Worm (Caenorhabditis elegans): Measurements from ENCODE around the gene T12D8.10.

T12D8.10 gene

DNA sequence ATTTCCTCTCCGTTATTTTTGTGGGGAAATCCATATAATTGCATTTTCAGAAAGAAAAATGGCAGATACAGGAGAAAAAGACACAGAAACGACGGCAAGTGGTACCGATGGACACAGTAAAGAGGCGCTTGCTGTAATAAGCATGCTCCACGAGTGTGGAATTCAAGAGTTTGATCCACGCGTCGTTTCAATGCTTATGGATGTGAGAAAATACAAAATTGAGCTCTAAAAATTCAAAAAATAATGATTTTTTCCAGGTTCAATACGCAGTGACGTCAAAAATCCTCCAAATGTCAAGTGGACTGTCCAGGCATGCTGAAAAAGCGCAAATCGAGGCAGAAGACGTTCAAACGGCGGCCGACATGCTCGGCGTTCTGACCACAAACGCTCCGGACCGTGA lies 17.9 kb downstream of the T12D8.10 start, which contains the start of gene taf-9 (continued):
- peak; percentile 71 for TF ChIP-seq repo-1 (tag; optimal IDR thresholded peaks at IDR 0.05)
- TF ChIP-seq mcd-1 (GFP tag; IDR thresholded peaks at IDR 0.05), result no peak
- TF ChIP-seq Y56A3A.18 (GFP tag; IDR thresholded peaks at IDR 0.05), result no peak
- peak; percentile 2 for TF ChIP-seq snpc-3.4 (tag; optimal IDR thresholded peaks at IDR 0.05)
- TF ChIP-seq sdz-38 (tag; optimal IDR thresholded peaks at IDR 0.05), result no peak
- no peak for TF ChIP-seq ama-1 (optimal IDR thresholded peaks at IDR 0.05)
- TF ChIP-seq ama-1 (GFP tag; optimal IDR thresholded peaks at IDR 0.05), result no peak
- TF ChIP-seq fkh-3 (tag; optimal IDR thresholded peaks at IDR 0.05), result no peak
- TF ChIP-seq ceh-40 (GFP tag; IDR thresholded peaks at IDR 0.05), result no peak
- TF ChIP-seq ztf-28 (GFP tag; IDR thresholded peaks at IDR 0.05), result no peak
- 0 out of 2 replicates have a peak, but pooled peaks have one; percentile 12 for TF ChIP-seq aptf-3 (GFP tag; IDR thresholded peaks at IDR 0.05)
- TF ChIP-seq B0035.1 (tag; optimal IDR thresholded peaks at IDR 0.05), result no peak
- no peak for TF ChIP-seq mel-28 (tag; optimal IDR thresholded peaks at IDR 0.05; ENCODE audit: borderline replicate concordance)
- no peak for TF ChIP-seq Y53F4B.3 (GFP tag; IDR thresholded peaks at IDR 0.05)
- no peak for TF ChIP-seq C17E4.6 (GFP tag; IDR thresholded peaks at IDR 0.05)
- TF ChIP-seq snpc-1.3 (tag; optimal IDR thresholded peaks at IDR 0.05; ENCODE audit: insufficient read depth), result no peak
- 0 out of 2 replicates have a peak, but pooled peaks have one; percentile 27 for TF ChIP-seq hsf-1 (GFP tag; IDR thresholded peaks at IDR 0.05)
- TF ChIP-seq madf-10 (tag; optimal IDR thresholded peaks at IDR 0.05), result no peak
- no peak for TF ChIP-seq ztf-22 (GFP tag; optimal IDR thresholded peaks at IDR 0.05)
- no peak for TF ChIP-seq dox-1 (GFP tag; IDR thresholded peaks at IDR 0.05)
- TF ChIP-seq lin-35 (GFP tag; optimal IDR thresholded peaks at IDR 0.05), result no peak
- TF ChIP-seq cebp-1 (GFP tag; IDR thresholded peaks at IDR 0.05), result no peak
- peak; percentile 14 for TF ChIP-seq cebp-1 (tag; optimal IDR thresholded peaks at IDR 0.05)
- 0 out of 2 replicates have a peak, but pooled peaks have one; percentile 39 for TF ChIP-seq ceh-58 (GFP tag; IDR thresholded peaks at IDR 0.05)
- TF ChIP-seq efl-1 (GFP tag; optimal IDR thresholded peaks at IDR 0.05), result no peak
- no peak for TF ChIP-seq F22D6.2 (tag; optimal IDR thresholded peaks at IDR 0.05)
- no peak for TF ChIP-seq egl-18 (GFP tag; IDR thresholded peaks at IDR 0.05)
- TF ChIP-seq zim-3 (tag; optimal IDR thresholded peaks at IDR 0.05), result no peak
- no peak for TF ChIP-seq nfyb-1 (GFP tag; IDR thresholded peaks at IDR 0.05)
- no peak for TF ChIP-seq die-1 (tag; optimal IDR thresholded peaks at IDR 0.05)

DNA sequence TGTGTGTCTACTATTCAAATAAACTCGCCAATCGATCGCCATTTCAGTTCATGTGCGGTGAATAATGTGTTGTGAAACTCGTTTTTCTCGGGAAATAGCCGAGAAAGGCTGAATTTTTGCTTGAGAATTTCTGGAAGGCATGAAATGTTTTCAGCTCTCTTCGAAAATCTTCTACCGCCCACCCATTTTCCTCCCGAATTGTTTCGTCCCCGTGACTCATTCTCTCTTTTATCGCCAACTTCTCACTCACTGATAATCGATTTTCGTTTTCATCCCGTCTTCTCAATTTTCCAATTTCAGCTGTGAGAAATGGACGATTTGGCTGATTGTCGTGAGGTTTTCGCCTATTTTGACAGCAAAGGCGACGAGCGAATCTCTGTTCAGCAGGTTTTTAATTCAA lies 19.1 kb downstream of the T12D8.10 start, which contains the start of gene mlc-5:
Gene mlc-5, plus strand, starts transcription at position 301 of the 400 bp plus-strand sequence.
- TF ChIP-seq B0336.3 (GFP tag; IDR thresholded peaks at IDR 0.05) (no peak), F33H1.4 (GFP tag; IDR thresholded peaks at IDR 0.05) (no peak), athp-1 (tag; optimal IDR thresholded peaks at IDR 0.05) (no peak), bed-2 (GFP tag; IDR thresholded peaks at IDR 0.05) (no peak), die-1 (tag; optimal IDR thresholded peaks at IDR 0.05) (no peak)

DNA sequence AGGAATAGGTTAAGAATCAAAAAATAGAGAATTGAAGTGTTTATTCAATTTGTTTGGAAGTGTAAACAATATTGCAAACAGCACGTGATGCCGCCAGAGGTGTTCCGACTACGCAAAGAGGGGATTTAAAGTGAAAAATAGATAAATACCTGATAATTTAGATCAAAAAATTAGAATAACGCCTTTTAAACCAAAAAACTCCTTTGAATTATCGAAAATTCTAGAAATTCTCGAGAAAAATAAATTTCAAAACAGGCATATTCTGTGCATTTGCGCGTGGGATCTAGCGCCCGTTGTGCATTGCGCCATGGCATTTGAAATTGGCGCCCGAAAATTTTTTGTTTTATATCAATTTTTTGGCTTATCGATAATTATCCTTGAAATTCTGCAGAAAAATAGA lies 19.9 kb downstream of the T12D8.10 start, which contains the start of gene hip-1:
Gene hip-1, minus strand, starts transcription at position 225 of the 400 bp plus-strand sequence.
- TF ChIP-seq cebp-1 (GFP tag; IDR thresholded peaks at IDR 0.05) (no peak), cebp-1 (tag; optimal IDR thresholded peaks at IDR 0.05) (peak; percentile 76), madf-6 (GFP tag; IDR thresholded peaks at IDR 0.05) (peak; percentile 83), K12H6.12 (tag; optimal IDR thresholded peaks at IDR 0.05) (no peak), sptf-2 (GFP tag; optimal IDR thresholded peaks at IDR 0.05) (no peak), madf-8 (GFP tag; conservative IDR thresholded peaks at IDR 0.05) (peak; percentile 64; the same call in 1 of the 2 replicates), hsf-1 (GFP tag; IDR thresholded peaks at IDR 0.05) (peak; percentile 93), Y56A3A.18 (GFP tag; IDR thresholded peaks at IDR 0.05) (no peak), ztf-26 (tag; optimal IDR thresholded peaks at IDR 0.05) (no peak), F37B4.10 (GFP tag; IDR thresholded peaks at IDR 0.05) (no peak), lsl-1 (GFP tag; optimal IDR thresholded peaks at IDR 0.05) (peak; percentile 63), B0019.2 (GFP tag; conservative IDR thresholded peaks at IDR 0.05) (no peak), ama-1 (optimal IDR thresholded peaks at IDR 0.05) (no peak), ama-1 (GFP tag; optimal IDR thresholded peaks at IDR 0.05) (no peak), lin-35 (GFP tag; optimal IDR thresholded peaks at IDR 0.05) (peak in 1 of 3 experiments; percentile 65), madf-3 (GFP tag; IDR thresholded peaks at IDR 0.05) (no peak), rpc-1 (optimal IDR thresholded peaks at IDR 0.05) (peak; percentile 13), rpc-1 (tag; optimal IDR thresholded peaks at IDR 0.05) (no peak), snpc-4 (GFP tag; optimal IDR thresholded peaks at IDR 0.05) (no peak), snpc-4 (tag; optimal IDR thresholded peaks at IDR 0.05) (peak in 2 of 4 experiments; percentile 1 to 26), lsy-27 (tag; optimal IDR thresholded peaks at IDR 0.05; ENCODE audit: borderline replicate concordance, insufficient read depth) (no peak)

Measured in whole organism, young adult.